Fruit fly (Drosophila melanogaster) whole organism, embryonic: ENCODE results near the gene Idi.

Experiments used
- BEAF-32 ChIP-seq: fragments of 200-800 bp; sonication (Bioruptor generic); optimal IDR thresholded peaks from 3 replicates; lab custom pipeline; 2017; ENCODE audit warnings: missing biosample characterization, missing genetic modification characterization, mild to moderate bottlenecking, moderate library complexity, missing genetic modification reagents
- Blimp-1 ChIP-seq: fragments of 200-800 bp; sonication (Bioruptor generic); optimal IDR thresholded peaks from 3 replicates; lab custom pipeline; 2018; ENCODE audit warnings: missing biosample characterization, missing genetic modification characterization, mild to moderate bottlenecking, moderate library complexity, missing genetic modification reagents
- CG10543 ChIP-seq: fragments of 200-800 bp; sonication (Bioruptor generic); optimal IDR thresholded peaks from 3 replicates; lab custom pipeline; 2017; ENCODE audit warnings: missing biosample characterization, mild to moderate bottlenecking, missing genetic modification characterization, moderate library complexity
- CG12236 ChIP-seq: fragments of 200-800 bp; sonication (Bioruptor generic); optimal IDR thresholded peaks from 2 replicates; lab custom pipeline; 2016; ENCODE audit warnings: missing biosample characterization, missing genetic modification characterization
- CG12769 ChIP-seq: fragments of 200-800 bp; sonication (Bioruptor generic); optimal IDR thresholded peaks from 2 replicates; lab custom pipeline; 2019; ENCODE audit warnings: missing biosample characterization, mild to moderate bottlenecking, missing genetic modification characterization, moderate library complexity
- CG12942 ChIP-seq: fragments of 200-800 bp; sonication (Bioruptor generic); optimal IDR thresholded peaks from 3 replicates; lab custom pipeline; 2016; ENCODE audit warnings: missing biosample characterization, missing genetic modification characterization
- CG14710 ChIP-seq: fragments of 200-800 bp; sonication (Bioruptor generic); optimal IDR thresholded peaks from 3 replicates; lab custom pipeline; 2019; ENCODE audit warnings: missing biosample characterization, mild to moderate bottlenecking, missing genetic modification characterization, moderate library complexity
- CG14965 ChIP-seq: fragments of 200-800 bp; sonication (Bioruptor generic); optimal IDR thresholded peaks from 2 replicates; lab custom pipeline; 2016; ENCODE audit warnings: missing biosample characterization, missing genetic modification characterization, borderline replicate concordance
- CG15479 ChIP-seq: fragments of 200-800 bp; sonication (Bioruptor generic); optimal IDR thresholded peaks from 3 replicates; lab custom pipeline; 2019; ENCODE audit warnings: missing biosample characterization, mild to moderate bottlenecking, missing genetic modification characterization, moderate library complexity
- CG18262 ChIP-seq: fragments of 200-800 bp; optimal IDR thresholded peaks from 3 replicates; lab custom pipeline; 2019; ENCODE audit warnings: missing biosample characterization, mild to moderate bottlenecking, missing genetic modification characterization, moderate library complexity
- CG18599 ChIP-seq: fragments of 200-800 bp; sonication (Bioruptor generic); optimal IDR thresholded peaks from 3 replicates; lab custom pipeline; 2017; ENCODE audit warnings: missing biosample characterization, missing genetic modification characterization, mild to moderate bottlenecking, moderate library complexity, missing genetic modification reagents
- CG2875 ChIP-seq: fragments of 200-800 bp; sonication (Bioruptor generic); optimal IDR thresholded peaks from 2 replicates; lab custom pipeline; 2017; ENCODE audit warnings: missing biosample characterization, mild to moderate bottlenecking, missing genetic modification characterization, missing genetic modification reagents
- CG32767 ChIP-seq: fragments of 200-800 bp; sonication (Bioruptor generic); IDR thresholded peaks from 2 replicates; pipeline ENCODE4 v1.3.6; 2022; ENCODE audit warnings: missing biosample characterization, missing genetic modification characterization
- CG34224 ChIP-seq: fragments of 200-800 bp; sonication (Bioruptor generic); IDR thresholded peaks from 3 replicates; pipeline ENCODE4 v1.3.6; 2022; ENCODE audit warnings: missing biosample characterization, missing genetic modification characterization; ENCODE audit not compliant: partially characterized antibody
- CG34422 ChIP-seq: fragments of 200-800 bp; sonication (Bioruptor generic); IDR thresholded peaks from 3 replicates; pipeline ENCODE4 v1.3.6; 2022; ENCODE audit warnings: missing biosample characterization, missing genetic modification characterization
- CG43689 ChIP-seq: fragments of 200-800 bp; sonication (Bioruptor generic); IDR thresholded peaks from 2 replicates; pipeline ENCODE4 v1.3.6; 2022; ENCODE audit warnings: missing biosample characterization, missing genetic modification characterization
- CG6272 ChIP-seq: fragments of 200-800 bp; sonication (Bioruptor generic); IDR thresholded peaks from 2 replicates; pipeline ENCODE4 v1.3.6; 2022; ENCODE audit warnings: missing biosample characterization, missing genetic modification characterization
- CG6654 ChIP-seq: fragments of 200-800 bp; sonication (Bioruptor generic); optimal IDR thresholded peaks from 2 replicates; lab custom pipeline; 2017; ENCODE audit warnings: missing biosample characterization, mild to moderate bottlenecking, missing genetic modification characterization
- CG6765 ChIP-seq: fragments of 200-800 bp; sonication (Bioruptor generic); optimal IDR thresholded peaks from 3 replicates; lab custom pipeline; 2017; ENCODE audit warnings: missing biosample characterization, mild to moderate bottlenecking, missing genetic modification characterization
- CG7372 ChIP-seq: fragments of 200-800 bp; sonication (Bioruptor generic); IDR thresholded peaks from 2 replicates; pipeline ENCODE4 v1.3.6; 2022; ENCODE audit warnings: missing biosample characterization, missing genetic modification characterization
- CG7745 ChIP-seq: fragments of 200-800 bp; sonication (Bioruptor generic); optimal IDR thresholded peaks from 2 replicates; lab custom pipeline; 2018; ENCODE audit warnings: missing biosample characterization, mild to moderate bottlenecking, missing genetic modification characterization, moderate library complexity
- CG8089 ChIP-seq: fragments of 200-800 bp; sonication (Bioruptor generic); optimal IDR thresholded peaks from 3 replicates; lab custom pipeline; 2016; ENCODE audit warnings: missing biosample characterization, missing genetic modification characterization
- Chrac-16 ChIP-seq: fragments of 200-800 bp; sonication (Bioruptor generic); optimal IDR thresholded peaks from 3 replicates; lab custom pipeline; 2016; ENCODE audit warnings: missing biosample characterization, missing genetic modification characterization
- D19B ChIP-seq: fragments of 200-800 bp; sonication (Bioruptor generic); optimal IDR thresholded peaks from 2 replicates; lab custom pipeline; 2017; ENCODE audit warnings: missing biosample characterization, mild to moderate bottlenecking, missing genetic modification characterization
- Dbx ChIP-seq: fragments of 200-800 bp; sonication (Bioruptor generic); IDR thresholded peaks from 3 replicates; pipeline ENCODE4 v1.3.6; 2022; ENCODE audit warnings: missing biosample characterization, missing genetic modification characterization
- Ets65A ChIP-seq: fragments of 200-800 bp; sonication (Bioruptor generic); peaks from one replicate; lab custom pipeline; 2016; ENCODE audit warnings: missing biosample characterization, missing genetic modification characterization
- Gsc ChIP-seq: fragments of 200-800 bp; sonication (Bioruptor generic); IDR thresholded peaks from 2 replicates; pipeline ENCODE4 v1.3.6; 2022; ENCODE audit warnings: missing biosample characterization, missing genetic modification characterization
- H15 ChIP-seq: fragments of 200-800 bp; sonication (Bioruptor generic); IDR thresholded peaks from 3 replicates; pipeline ENCODE4 v1.3.6; 2022; ENCODE audit warnings: missing biosample characterization, missing genetic modification characterization
- Hand ChIP-seq: fragments of 200-800 bp; sonication (Bioruptor generic); optimal IDR thresholded peaks from 2 replicates; lab custom pipeline; 2017; ENCODE audit warnings: mild to moderate bottlenecking, missing biosample characterization, missing genetic modification reagents, missing genetic modification characterization
- Hmr ChIP-seq: fragments of 200-800 bp; sonication (Bioruptor generic); optimal IDR thresholded peaks from 3 replicates; lab custom pipeline; 2017; ENCODE audit warnings: mild to moderate bottlenecking, missing biosample characterization, missing genetic modification reagents, missing genetic modification characterization
- Hsf ChIP-seq: fragments of 200-800 bp; sonication (Bioruptor generic); optimal IDR thresholded peaks from 3 replicates; lab custom pipeline; 2016; ENCODE audit warnings: missing biosample characterization, missing genetic modification characterization
- Optix ChIP-seq: fragments of 200-800 bp; sonication (Bioruptor generic); IDR thresholded peaks from 3 replicates; pipeline ENCODE4 v1.3.6; 2022; ENCODE audit warnings: missing biosample characterization, missing genetic modification characterization
- Sry-β ChIP-seq: fragments of 200-800 bp; sonication (Bioruptor generic); optimal IDR thresholded peaks from 2 replicates; lab custom pipeline; 2018; ENCODE audit warnings: missing biosample characterization, mild to moderate bottlenecking, missing genetic modification characterization, moderate library complexity
- ab ChIP-seq: fragments of 200-800 bp; sonication (Bioruptor generic); optimal IDR thresholded peaks from 2 replicates; lab custom pipeline; 2016; ENCODE audit warnings: missing biosample characterization, missing genetic modification characterization
- amos ChIP-seq: fragments of 200-800 bp; sonication (Bioruptor generic); IDR thresholded peaks from 2 replicates; pipeline ENCODE4 v1.3.6; 2022; ENCODE audit warnings: missing biosample characterization, missing genetic modification characterization; ENCODE audit not compliant: partially characterized antibody
- bowl ChIP-seq: fragments of 200-800 bp; sonication (Bioruptor generic); IDR thresholded peaks from 2 replicates; pipeline ENCODE4 v1.3.6; 2022; ENCODE audit warnings: missing biosample characterization, missing genetic modification characterization
- dan ChIP-seq: fragments of 200-800 bp; sonication (Bioruptor generic); IDR thresholded peaks from 2 replicates; pipeline ENCODE4 v1.3.6; 2022; ENCODE audit warnings: missing biosample characterization, missing genetic modification characterization
- gcm ChIP-seq: fragments of 200-800 bp; sonication (Bioruptor generic); optimal IDR thresholded peaks from 2 replicates; lab custom pipeline; 2019; ENCODE audit warnings: missing biosample characterization, mild to moderate bottlenecking, missing genetic modification characterization, moderate library complexity
- gem ChIP-seq: fragments of 200-800 bp; sonication (Bioruptor generic); optimal IDR thresholded peaks from 2 replicates; lab custom pipeline; 2019; ENCODE audit warnings: missing biosample characterization, mild to moderate bottlenecking, missing genetic modification characterization, moderate library complexity
- gsb ChIP-seq: fragments of 200-800 bp; sonication (Bioruptor generic); IDR thresholded peaks from 2 replicates; pipeline ENCODE4 v1.3.6; 2022; ENCODE audit warnings: missing biosample characterization, missing genetic modification characterization
- gsb-n ChIP-seq: fragments of 200-800 bp; sonication (Bioruptor generic); optimal IDR thresholded peaks from 3 replicates; lab custom pipeline; 2018; ENCODE audit warnings: missing biosample characterization, mild to moderate bottlenecking, missing genetic modification characterization
- jumu ChIP-seq: fragments of 200-800 bp; sonication (Bioruptor generic); optimal IDR thresholded peaks from 3 replicates; lab custom pipeline; 2016; ENCODE audit warnings: missing biosample characterization, missing genetic modification characterization
- lilli ChIP-seq: fragments of 200-800 bp; sonication (Bioruptor generic); optimal IDR thresholded peaks from 3 replicates; lab custom pipeline; 2016; ENCODE audit warnings: missing biosample characterization, missing genetic modification characterization
- lov ChIP-seq, 2 experiments: fragments of 200-800 bp in 1 of 2; fragments of >200 bp in 1 of 2; sonication (Bioruptor generic) in 1 of 2; IDR thresholded peaks in 1 of 2; optimal IDR thresholded peaks in 1 of 2; 2 replicates in 1 of 2; 3 replicates in 1 of 2; pipeline versions ENCODE4 v1.3.6 to Lab custom; 2017 to 2022; ENCODE audit warnings: missing biosample characterization in 1 of 2, missing genetic modification characterization in 1 of 2
- ranshi ChIP-seq: fragments of 200-800 bp; sonication (Bioruptor generic); IDR thresholded peaks from 2 replicates; pipeline ENCODE4 v1.3.6; 2022; ENCODE audit warnings: missing biosample characterization, missing genetic modification characterization
- rib ChIP-seq: fragments of 200-800 bp; sonication (Bioruptor generic); IDR thresholded peaks from 2 replicates; pipeline ENCODE4 v1.3.6; 2022; ENCODE audit warnings: missing biosample characterization, missing genetic modification characterization
- seq ChIP-seq: fragments of 200-800 bp; sonication (Bioruptor generic); IDR thresholded peaks from 2 replicates; pipeline ENCODE4 v1.3.6; 2022; ENCODE audit warnings: missing biosample characterization, missing genetic modification characterization
- tio ChIP-seq: fragments of 200-800 bp; sonication (Bioruptor generic); optimal IDR thresholded peaks from 2 replicates; lab custom pipeline; 2017; ENCODE audit warnings: missing biosample characterization, missing genetic modification characterization, inconsistent platforms
- wdn ChIP-seq: fragments of 200-800 bp; sonication (Bioruptor generic); IDR thresholded peaks from 2 replicates; pipeline ENCODE4 v1.3.6; 2022; ENCODE audit warnings: missing biosample characterization, missing genetic modification characterization

Idi gene

dm6 chr3R:21293833-21294232 lies 23.9 kb downstream of the Idi start, which contains the start of gene SIFaR (continued):
- TF ChIP-seq Dbx (GFP tag; lab: Robert Waterston, UW) (0 out of 3 replicates have a peak, but pooled peaks have one; percentile 38), CG18599 (peak; percentile 27)

DNA sequence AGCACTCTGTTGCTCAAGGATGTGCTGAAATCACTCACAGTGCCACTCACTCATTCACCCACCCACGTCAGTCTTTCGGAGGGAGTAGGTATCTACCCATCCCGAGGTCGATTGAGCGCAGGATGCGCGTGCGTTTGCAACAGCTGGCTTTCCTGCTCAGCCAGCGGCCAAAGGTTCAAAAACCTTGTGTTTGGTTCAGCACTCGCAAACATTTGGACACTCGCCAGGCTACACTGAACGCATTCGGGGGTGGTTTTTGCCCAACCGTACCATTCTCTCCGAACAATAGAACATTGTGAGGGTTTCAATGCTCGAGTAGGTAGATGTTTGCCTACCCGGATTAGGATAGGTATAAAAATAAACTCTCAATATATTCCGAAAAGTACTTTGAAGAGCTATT lies 25.1 kb downstream of the Idi start:
- TF ChIP-seq lov (optimal IDR thresholded peaks at IDR 0.05; lab: Kevin White, UChicago) (no peak), lov (GFP tag; IDR thresholded peaks at IDR 0.05; lab: Robert Waterston, UW) (no peak), tio (GFP tag; lab: Kevin White, UChicago) (no peak), Hmr (GFP tag; lab: Kevin White, UChicago) (peak; percentile 16), ab (no peak), CG43689 (GFP tag; lab: Robert Waterston, UW) (no peak), ranshi (GFP tag; lab: Robert Waterston, UW) (no peak), CG12236 (GFP tag; lab: Kevin White, UChicago) (no peak), rib (0 out of 2 replicates have a peak, but pooled peaks have one; percentile 10), gsb (GFP tag; lab: Robert Waterston, UW) (no peak), CG15479 (GFP tag; lab: Kevin White, UChicago) (peak; percentile 76), Hsf (GFP tag; lab: Kevin White, UChicago) (peak; percentile 7), wdn (no peak), Optix (GFP tag; lab: Robert Waterston, UW) (no peak), gem (tag; lab: Kevin White, UChicago) (no peak), CG8089 (GFP tag; lab: Kevin White, UChicago) (no peak), jumu (GFP tag; lab: Kevin White, UChicago) (no peak), CG32767 (GFP tag; lab: Robert Waterston, UW) (0 out of 2 replicates have a peak, but pooled peaks have one; percentile 21), CG14965 (GFP tag; lab: Kevin White, UChicago) (no peak), D19B (GFP tag; lab: Kevin White, UChicago) (no peak), CG18262 (tag; lab: Kevin White, UChicago) (no peak), lilli (GFP tag; lab: Kevin White, UChicago) (peak; percentile 5), H15 (GFP tag; lab: Robert Waterston, UW) (no peak), bowl (no peak), Blimp-1 (GFP tag; lab: Kevin White, UChicago) (no peak), Hand (GFP tag; lab: Kevin White, UChicago) (no peak), Chrac-16 (GFP tag; lab: Kevin White, UChicago) (no peak), Ets65A (GFP tag; lab: Kevin White, UChicago) (peak; percentile 46), CG2875 (GFP tag; lab: Kevin White, UChicago) (no peak), CG7372 (GFP tag; lab: Robert Waterston, UW) (no peak), CG14710 (no peak), CG6272 (GFP tag; lab: Robert Waterston, UW) (no peak), CG10543 (GFP tag; lab: Kevin White, UChicago) (no peak), BEAF-32 (GFP tag; lab: Kevin White, UChicago) (no peak), CG6765 (GFP tag; lab: Kevin White, UChicago) (no peak), dan (GFP tag; lab: Robert Waterston, UW) (no peak), gsb-n (no peak), amos (peak; percentile 16; the same call in 1 of the 2 replicates), CG34422 (GFP tag; lab: Robert Waterston, UW) (no peak), seq (GFP tag; lab: Robert Waterston, UW) (no peak), CG6654 (GFP tag; lab: Kevin White, UChicago) (no peak), gcm (GFP tag; lab: Kevin White, UChicago) (no peak), CG12769 (tag; lab: Kevin White, UChicago) (no peak), Sry-β (GFP tag; lab: Kevin White, UChicago) (no peak), CG12942 (GFP tag; lab: Kevin White, UChicago) (no peak), Gsc (GFP tag; lab: Robert Waterston, UW) (no peak), CG7745 (tag; lab: Kevin White, UChicago) (no peak), CG34224 (GFP tag; lab: Robert Waterston, UW) (no peak)
